Fruit fly (Drosophila melanogaster): Measurements from ENCODE around the gene indra.

Gene indra

DNA sequence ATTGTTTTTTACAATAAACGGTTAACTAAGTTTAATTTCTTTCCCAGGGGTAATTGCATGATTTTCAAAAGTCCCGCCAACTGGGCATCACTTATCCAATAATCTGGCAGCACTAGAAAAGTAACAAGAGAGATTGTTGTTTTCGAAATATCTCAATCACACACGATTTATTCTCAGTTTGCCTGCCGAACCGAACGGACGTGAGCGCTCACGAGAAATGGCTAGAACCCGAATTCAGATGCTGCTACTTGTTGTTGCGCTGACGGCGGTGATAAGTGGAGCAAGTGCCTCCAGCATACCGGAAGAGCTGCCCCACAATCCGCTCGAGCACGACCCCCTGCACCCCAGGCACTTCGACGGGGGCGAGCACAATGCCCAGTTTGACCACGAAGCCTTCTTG is 43.7 kb downstream of the indra start, which contains the start of gene scf (continued):
- no peak for TF ChIP-seq CG6854 (GFP tag; optimal IDR thresholded peaks at IDR 0.05)
- peak; percentile 11 for TF ChIP-seq CG2712 (tag; optimal IDR thresholded peaks at IDR 0.05)
- TF ChIP-seq CG34376 (GFP tag; optimal IDR thresholded peaks at IDR 0.05), result peak; percentile 55
- peak; percentile 64 for TF ChIP-seq MESR4 (GFP tag; optimal IDR thresholded peaks at IDR 0.05)
- TF ChIP-seq CG11695 (GFP tag; IDR thresholded peaks at IDR 0.05), result 0 out of 3 replicates have a peak, but pooled peaks have one; percentile 36
- no peak for TF ChIP-seq CG2202 (tag; optimal IDR thresholded peaks at IDR 0.05)
- 0 out of 2 replicates have a peak, but pooled peaks have one; percentile 1 for TF ChIP-seq Dref (GFP tag; IDR thresholded peaks at IDR 0.05)
- 0 out of 2 replicates have a peak, but pooled peaks have one; percentile 30 for TF ChIP-seq Awh (GFP tag; IDR thresholded peaks at IDR 0.05)
- TF ChIP-seq Sry-β (GFP tag; optimal IDR thresholded peaks at IDR 0.05), result peak; percentile 88
- TF ChIP-seq CG14860 (GFP tag; IDR thresholded peaks at IDR 0.05; ENCODE audit: partially characterized antibody), result no peak
- no peak for TF ChIP-seq HHEX (GFP tag; optimal IDR thresholded peaks at IDR 0.05)
- TF ChIP-seq chif (GFP tag; optimal IDR thresholded peaks at IDR 0.05), result no peak
- TF ChIP-seq CG7745 (tag; optimal IDR thresholded peaks at IDR 0.05), result no peak
- TF ChIP-seq pum (GFP tag; optimal IDR thresholded peaks at IDR 0.05), result no peak
- TF ChIP-seq CG1603 (tag; optimal IDR thresholded peaks at IDR 0.05), result peak; percentile 44
- no peak for TF ChIP-seq mam (GFP tag; optimal IDR thresholded peaks at IDR 0.05)
- peak; percentile 17 for TF ChIP-seq CG12071 (GFP tag; optimal IDR thresholded peaks at IDR 0.05)
- TF ChIP-seq NC2α (GFP tag; optimal IDR thresholded peaks at IDR 0.05), result no peak
- TF ChIP-seq sna (GFP tag; IDR thresholded peaks at IDR 0.05; ENCODE audit: partially characterized antibody), result peak; percentile 15; the same call in 1 of the 2 replicates
- peak; percentile 19 for TF ChIP-seq Nf-YC (tag; optimal IDR thresholded peaks at IDR 0.05)
- no peak for TF ChIP-seq Nf-YA (GFP tag; IDR thresholded peaks at IDR 0.05)
- peak; percentile 11 for TF ChIP-seq CG13624 (GFP tag; optimal IDR thresholded peaks at IDR 0.05)
- TF ChIP-seq CG30431 (GFP tag; optimal IDR thresholded peaks at IDR 0.05), result no peak
- no peak for TF ChIP-seq CG16779 (GFP tag; IDR thresholded peaks at IDR 0.05)
- no peak for TF ChIP-seq CG8388 (GFP tag; optimal IDR thresholded peaks at IDR 0.05)
- TF ChIP-seq CG9437 (GFP tag; optimal IDR thresholded peaks at IDR 0.05), result no peak
- no peak for TF ChIP-seq CG13123 (GFP tag; optimal IDR thresholded peaks at IDR 0.05)
- TF ChIP-seq CG10267 (tag; optimal IDR thresholded peaks at IDR 0.05), result peak; percentile 17
- TF ChIP-seq kah (GFP tag; optimal IDR thresholded peaks at IDR 0.05), result peak; percentile 54
- peak; percentile 96 for TF ChIP-seq E2f2 (GFP tag; IDR thresholded peaks at IDR 0.05)
- TF ChIP-seq Nf-YB (GFP tag; optimal IDR thresholded peaks at IDR 0.05), result no peak
- TF ChIP-seq CG6765 (GFP tag; optimal IDR thresholded peaks at IDR 0.05), result no peak
- TF ChIP-seq CG17829 (tag; optimal IDR thresholded peaks at IDR 0.05), result peak; percentile 56
- no peak for TF ChIP-seq Rx (GFP tag; IDR thresholded peaks at IDR 0.05)
- no peak for TF ChIP-seq br (optimal IDR thresholded peaks at IDR 0.05)
- peak; percentile 31 for TF ChIP-seq mirr (GFP tag; optimal IDR thresholded peaks at IDR 0.05)
- peak; percentile 58; the same call in 3 of the 4 replicates for TF ChIP-seq Dll (GFP tag; IDR thresholded peaks at IDR 0.05; ENCODE audit: partially characterized antibody)
- peak; percentile 44; the same call in 1 of the 3 replicates for TF ChIP-seq vnd (GFP tag; IDR thresholded peaks at IDR 0.05; ENCODE audit: partially characterized antibody)
- peak; percentile 37; the same call in 1 of the 2 replicates for TF ChIP-seq Scr (GFP tag; IDR thresholded peaks at IDR 0.05; ENCODE audit: partially characterized antibody)
- no peak for TF ChIP-seq CG7372 (GFP tag; IDR thresholded peaks at IDR 0.05)
- TF ChIP-seq btn (GFP tag; optimal IDR thresholded peaks at IDR 0.05), result no peak
- 0 out of 3 replicates have a peak, but pooled peaks have one; percentile 33 for TF ChIP-seq H15 (GFP tag; IDR thresholded peaks at IDR 0.05)
- TF ChIP-seq ci (GFP tag; IDR thresholded peaks at IDR 0.05), result peak; percentile 63; the same call in 2 of the 3 replicates
- no peak for TF ChIP-seq corto (GFP tag; optimal IDR thresholded peaks at IDR 0.05)
- TF ChIP-seq p53 (GFP tag; optimal IDR thresholded peaks at IDR 0.05), result peak; percentile 2
- peak; percentile 13 for TF ChIP-seq CG18262 (tag; optimal IDR thresholded peaks at IDR 0.05)
- TF ChIP-seq Myb (GFP tag; optimal IDR thresholded peaks at IDR 0.05), result peak; percentile 20
- peak; percentile 40; the same call in 1 of the 2 replicates for TF ChIP-seq ro (GFP tag; IDR thresholded peaks at IDR 0.05)
- no peak for TF ChIP-seq fu2 (GFP tag; optimal IDR thresholded peaks at IDR 0.05)
- TF ChIP-seq shn (GFP tag; optimal IDR thresholded peaks at IDR 0.05), result no peak
- TF ChIP-seq CTCF (GFP tag; optimal IDR thresholded peaks at IDR 0.05), result peak; percentile 33

Data from whole organism, embryonic.